Worm (Caenorhabditis elegans): ENCODE data around the gene C28G1.2.

Gene C28G1.2

ce11 chrX:8817929-8818328, 17.9 kb upstream of the C28G1.2 start:
- TF ChIP-seq unc-62 (GFP tag; optimal IDR thresholded peaks at IDR 0.05): no peak

DNA sequence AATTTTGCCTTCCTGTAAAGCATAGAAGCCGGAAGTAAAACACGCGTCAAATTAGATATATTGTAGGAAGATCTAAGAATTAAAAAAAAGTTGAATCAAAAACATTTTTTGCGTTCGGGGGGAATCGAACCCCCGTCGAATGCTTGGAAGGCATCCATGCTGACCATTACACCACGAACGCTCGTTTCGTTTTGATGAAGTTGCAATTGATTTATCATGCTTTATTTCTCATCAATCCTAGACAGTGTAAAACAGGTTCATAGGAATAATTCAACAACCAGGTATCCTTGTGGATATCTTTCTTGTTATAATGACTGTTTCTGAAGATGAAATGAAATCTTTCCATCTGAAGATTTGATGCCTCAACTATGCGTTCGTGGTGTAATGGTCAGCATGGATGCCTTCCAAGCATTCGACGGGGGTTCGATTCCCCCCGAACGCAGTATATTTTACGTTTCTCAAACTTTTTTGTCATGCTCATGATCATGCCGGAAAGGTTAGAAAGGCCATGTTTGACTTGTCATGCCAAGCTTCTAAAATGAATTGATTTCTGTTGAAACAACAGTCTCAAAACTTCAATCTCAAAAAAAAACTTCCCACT, 15.9 kb upstream of the C28G1.2 start:
- TF ChIP-seq unc-62 (GFP tag; optimal IDR thresholded peaks at IDR 0.05): no peak

DNA sequence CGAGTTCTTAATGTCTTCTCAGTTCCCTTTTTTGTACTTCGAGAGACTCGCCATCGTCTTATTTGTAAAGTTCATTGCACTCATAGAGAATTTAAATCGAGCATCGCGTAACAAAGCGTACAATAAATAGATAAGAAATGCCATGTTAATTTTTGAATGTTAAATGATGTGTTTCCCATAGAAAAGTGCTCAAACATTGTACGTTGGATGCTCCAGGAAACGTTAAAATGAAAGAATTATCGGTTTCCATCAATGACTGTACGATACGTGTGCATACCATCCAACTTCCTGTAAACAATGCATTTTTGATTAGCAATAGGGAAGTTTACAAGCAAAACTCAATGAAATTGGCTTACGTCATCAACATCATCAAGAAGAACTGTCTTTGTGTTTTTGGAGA, 15.2 kb upstream of the C28G1.2 start:
- TF ChIP-seq unc-62 (GFP tag; optimal IDR thresholded peaks at IDR 0.05): no peak

DNA sequence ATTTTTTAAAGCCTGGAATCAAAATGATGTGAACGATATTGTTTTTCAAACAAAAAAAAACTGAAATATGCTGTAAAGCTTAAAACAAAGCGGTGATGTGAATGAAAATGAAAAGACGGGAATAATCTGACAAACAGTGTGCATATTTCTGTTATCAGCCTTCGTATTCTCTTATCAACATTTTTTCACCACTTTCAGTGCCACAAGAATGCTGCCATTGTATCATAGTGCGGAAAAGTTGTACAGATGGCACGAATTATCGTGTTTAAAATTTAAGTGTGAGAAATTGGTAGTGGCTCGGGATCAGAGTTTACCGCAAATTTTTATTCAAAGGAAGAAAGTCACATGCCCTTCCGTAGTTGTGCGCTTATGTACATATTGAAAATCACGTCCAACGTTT, 11.4 kb upstream of the C28G1.2 start, which contains the start of gene ifd-1:
Gene ifd-1 (minus strand): TSS at position 12 of the 400 bp plus-strand sequence.
- no peak for TF ChIP-seq unc-62 (GFP tag; optimal IDR thresholded peaks at IDR 0.05)

ce11 chrX:8828365-8828764, 7.5 kb upstream of the C28G1.2 start, which contains the start of gene rcs-1:
rcs-1 (minus strand) TSS chrX:8828540.
- no peak for TF ChIP-seq unc-62 (GFP tag; optimal IDR thresholded peaks at IDR 0.05)

ce11 chrX:8831162-8831561, 4.7 kb upstream of the C28G1.2 start, which contains the start of gene C28G1.6:
C28G1.6 (minus strand) TSS chrX:8831262.
- no peak for TF ChIP-seq unc-62 (GFP tag; optimal IDR thresholded peaks at IDR 0.05)

ce11 chrX:8835405-8835804, 411 bp upstream of the C28G1.2 start, which contains the start of gene sec-15:
sec-15 (minus strand) TSS chrX:8835715.
- no peak for TF ChIP-seq unc-62 (GFP tag; optimal IDR thresholded peaks at IDR 0.05)

DNA sequence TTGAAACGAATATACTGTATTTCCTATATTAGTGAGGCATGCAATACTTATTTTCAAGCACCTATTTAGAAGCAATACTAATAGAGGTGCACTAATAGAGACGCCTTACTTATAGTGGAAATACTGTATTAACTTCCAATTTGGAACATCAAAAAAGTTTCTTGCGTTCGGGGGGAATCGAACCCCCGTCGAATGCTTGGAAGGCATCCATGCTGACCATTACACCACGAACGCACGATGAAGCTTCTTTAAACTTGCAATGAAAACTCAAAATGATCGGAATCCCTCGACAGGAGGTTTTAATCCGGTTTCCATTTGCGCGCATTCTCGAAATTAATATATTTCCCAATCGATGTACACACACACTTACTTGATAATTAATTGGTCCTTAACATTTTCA, 2.4 kb downstream of the C28G1.2 start:
- no peak for TF ChIP-seq unc-62 (GFP tag; optimal IDR thresholded peaks at IDR 0.05)

DNA sequence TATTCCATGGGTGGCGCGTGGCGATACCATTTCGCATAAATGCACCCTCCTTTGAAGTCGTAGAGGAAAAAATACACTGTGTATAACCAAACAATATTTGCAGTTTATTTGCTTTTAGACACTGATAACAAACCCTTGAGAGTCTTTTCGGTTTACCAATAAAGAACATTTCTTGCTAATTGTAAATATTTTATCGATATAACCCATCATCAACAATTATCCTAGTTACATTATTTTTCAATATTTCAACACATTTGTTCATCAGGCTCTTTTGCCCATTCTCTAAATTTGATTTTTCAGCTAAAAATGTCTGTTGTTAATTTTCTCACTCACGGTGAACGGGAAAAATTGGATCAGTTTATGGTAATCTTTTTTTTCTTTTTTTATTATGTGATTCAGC, 8.2 kb downstream of the C28G1.2 start, which contains the start of gene ubc-23:
Gene ubc-23 (plus strand): TSS at position 301 of the 400 bp plus-strand sequence.
- no peak for TF ChIP-seq unc-62 (GFP tag; optimal IDR thresholded peaks at IDR 0.05)

ce11 chrX:8846447-8847237, 10.8 kb downstream of the C28G1.2 start, which contains the start of gene C28G1.10:
C28G1.10 (plus strand) TSS chrX:8847122.
- no peak for TF ChIP-seq unc-62 (GFP tag; optimal IDR thresholded peaks at IDR 0.05)

- TF ChIP-seq unc-62 (GFP tag; optimal IDR thresholded peaks at IDR 0.05): no peak
These were observed 17.7 kb downstream of the C28G1.2 start, which contains the start of gene sprp-4 for ce11 chrX:8853524-8853923. sprp-4 (minus strand) TSS chrX:8853624.

ce11 chrX:8854409-8854808, 18.6 kb downstream of the C28G1.2 start:
- TF ChIP-seq unc-62 (GFP tag; optimal IDR thresholded peaks at IDR 0.05): no peak

- no peak for TF ChIP-seq unc-62 (GFP tag; optimal IDR thresholded peaks at IDR 0.05)
These were observed 22.2 kb downstream of the C28G1.2 start, which contains the start of gene C06E2.5 for ce11 chrX:8857904-8858612. C06E2.5 (minus strand) TSS chrX:8857954.

- no peak for TF ChIP-seq unc-62 (GFP tag; optimal IDR thresholded peaks at IDR 0.05)
These were observed 23.7 kb downstream of the C28G1.2 start for ce11 chrX:8859538-8859937.

DNA sequence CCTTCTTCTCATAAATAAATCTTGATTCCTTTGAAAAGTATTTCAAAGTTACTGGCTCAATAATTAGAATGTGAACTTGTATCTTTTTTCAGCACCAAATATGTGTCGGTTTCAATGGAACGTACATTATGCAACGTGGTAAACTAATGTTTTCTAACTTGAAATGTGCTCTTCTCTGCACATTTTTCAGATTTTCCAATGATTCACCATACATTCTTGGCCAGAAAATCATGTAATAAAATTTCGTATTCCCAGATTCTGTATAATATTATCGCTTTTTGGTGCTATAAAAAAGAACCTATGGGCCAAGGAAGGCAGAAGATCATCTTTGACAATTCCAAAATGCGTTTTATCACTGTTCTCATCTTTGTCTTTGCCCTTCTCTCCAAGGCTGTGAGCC, 25.1 kb downstream of the C28G1.2 start, which contains the start of gene C06E2.9:
Gene C06E2.9 (plus strand): TSS at position 301 of the 400 bp plus-strand sequence.
- no peak for TF ChIP-seq unc-62 (GFP tag; optimal IDR thresholded peaks at IDR 0.05)

- no peak for TF ChIP-seq unc-62 (GFP tag; optimal IDR thresholded peaks at IDR 0.05)
These were observed 30.7 kb downstream of the C28G1.2 start, which contains the start of gene ins-9 for ce11 chrX:8866563-8866962. ins-9 (minus strand) TSS chrX:8866663.

Measured in whole organism, dauer.